Worm (Caenorhabditis elegans) whole organism, L4 larva: ENCODE data around the gene csq-1.

Experiments used
- D1046.2 ChIP-seq: fragments of 200-800 bp; sonication (Bioruptor generic); IDR thresholded peaks from 2 replicates; pipeline ENCODE4 v1.3.6; 2022; ENCODE audit warnings: missing genetic modification characterization, missing compliant biosample characterization
- F10B5.3 ChIP-seq: sonication (generic microtip); optimal IDR thresholded peaks from 2 replicates; lab custom pipeline; 2016; ENCODE audit warnings: mild to moderate bottlenecking, missing genetic modification characterization, missing compliant biosample characterization
- F26F4.8 ChIP-seq: fragments of 200-800 bp; sonication (Bioruptor generic); conservative IDR thresholded peaks from 2 replicates; pipeline ENCODE4 v1.3.6; 2022; ENCODE audit warnings: missing genetic modification characterization, missing compliant biosample characterization
- F37D6.2 ChIP-seq: sonication (generic microtip); optimal IDR thresholded peaks from 2 replicates; lab custom pipeline; 2016; ENCODE audit warnings: mild to moderate bottlenecking, missing genetic modification characterization, missing compliant biosample characterization
- R02D3.7 ChIP-seq: fragments of 150-350 bp; sonication (generic microtip); optimal IDR thresholded peaks from 3 replicates; lab custom pipeline; 2014; ENCODE audit warnings: missing biosample characterization, missing genetic modification characterization
- T20F7.1 ChIP-seq: fragments of 200-800 bp; sonication (Bioruptor generic); optimal IDR thresholded peaks from 2 replicates; lab custom pipeline; 2018; ENCODE audit warnings: mild to moderate bottlenecking, missing genetic modification characterization, missing compliant biosample characterization
- Y48G9A.11 ChIP-seq: fragments of 200-800 bp; sonication (Bioruptor generic); IDR thresholded peaks from 2 replicates; pipeline ENCODE4 v1.3.6; 2022; ENCODE audit warnings: missing genetic modification reagents, missing genetic modification characterization, missing compliant biosample characterization
- Y5F2A.4 ChIP-seq: fragments of 200-800 bp; sonication (Bioruptor generic); optimal IDR thresholded peaks from 2 replicates; lab custom pipeline; 2018; ENCODE audit warnings: mild to moderate bottlenecking, missing genetic modification characterization, missing compliant biosample characterization
- Y75B8A.6 ChIP-seq: fragments of 200-800 bp; sonication (Bioruptor generic); IDR thresholded peaks from 2 replicates; pipeline ENCODE4 v1.3.6; 2022; ENCODE audit warnings: missing genetic modification reagents, missing genetic modification characterization, missing compliant biosample characterization
- ZK546.5 ChIP-seq, 2 experiments: sonication (generic microtip); optimal IDR thresholded peaks; 2 replicates each; lab custom pipeline; 2017; ENCODE audit warnings: missing biosample characterization in 2 of 2, missing genetic modification characterization in 2 of 2
- aly-2 ChIP-seq: sonication (generic microtip); optimal IDR thresholded peaks from 2 replicates; lab custom pipeline; 2018; ENCODE audit warnings: missing biosample characterization, missing genetic modification characterization
- ceh-32 ChIP-seq: sonication (generic microtip); optimal IDR thresholded peaks from 2 replicates; lab custom pipeline; 2016; ENCODE audit warnings: mild to moderate bottlenecking, missing genetic modification characterization, missing compliant biosample characterization; ENCODE audit not compliant: poor library complexity
- ceh-62 ChIP-seq: sonication (generic microtip); optimal IDR thresholded peaks from 2 replicates; lab custom pipeline; 2017; ENCODE audit warnings: missing biosample characterization, missing genetic modification characterization
- ceh-82 ChIP-seq: sonication (generic microtip); optimal IDR thresholded peaks from 2 replicates; lab custom pipeline; 2017; ENCODE audit warnings: missing biosample characterization, missing genetic modification characterization
- cey-2 ChIP-seq: sonication (generic microtip); optimal IDR thresholded peaks from 3 replicates; lab custom pipeline; 2017; ENCODE audit warnings: missing genetic modification characterization, mild to moderate bottlenecking, missing compliant biosample characterization, antibody characterized with exemption, borderline replicate concordance; ENCODE audit not compliant: insufficient read depth
- daf-12 ChIP-seq: fragments of 150-350 bp; optimal IDR thresholded peaks from 2 replicates; lab custom pipeline; 2014; ENCODE audit warnings: missing biosample characterization, missing genetic modification reagents, missing genetic modification characterization
- daf-16 ChIP-seq, 3 experiments: sonication (generic microtip); optimal IDR thresholded peaks; 2 replicates each; lab custom pipeline; 2016 to 2017; ENCODE audit warnings: missing genetic modification characterization in 3 of 3, missing genetic modification reagents in 3 of 3, mild to moderate bottlenecking in 2 of 3, missing compliant biosample characterization in 2 of 3, missing biosample characterization in 1 of 3, moderate library complexity in 1 of 3
- daf-19 ChIP-seq: fragments of 200-800 bp; sonication (Bioruptor generic); conservative IDR thresholded peaks from 2 replicates; pipeline ENCODE4 v1.3.6; 2022; ENCODE audit warnings: missing genetic modification characterization, missing compliant biosample characterization
- dve-1 ChIP-seq: sonication (generic microtip); optimal IDR thresholded peaks from 2 replicates; lab custom pipeline; 2017; ENCODE audit warnings: antibody characterized with exemption, mild to moderate bottlenecking, missing genetic modification characterization, missing compliant biosample characterization; ENCODE audit not compliant: insufficient read depth
- egl-27 ChIP-seq: sonication (generic microtip); optimal IDR thresholded peaks from 3 replicates; lab custom pipeline; 2017; ENCODE audit warnings: missing biosample characterization, missing genetic modification reagents, missing genetic modification characterization
- fos-1 ChIP-seq: fragments of 150-350 bp; optimal IDR thresholded peaks from 2 replicates; lab custom pipeline; 2014; ENCODE audit warnings: missing biosample characterization, missing genetic modification characterization
- lim-7 ChIP-seq: fragments of 200-800 bp; sonication (Bioruptor generic); IDR thresholded peaks from 2 replicates; pipeline ENCODE4 v1.3.6; 2022; ENCODE audit warnings: missing genetic modification characterization, missing compliant biosample characterization
- lin-1 ChIP-seq: fragments of 200-800 bp; sonication (Bioruptor generic); IDR thresholded peaks from 2 replicates; pipeline ENCODE4 v1.3.6; 2022; ENCODE audit warnings: missing genetic modification reagents, missing genetic modification characterization, missing compliant biosample characterization
- lin-29 ChIP-seq: fragments of 200-800 bp; sonication (Bioruptor generic); IDR thresholded peaks from 2 replicates; pipeline ENCODE4 v1.3.6; 2022; ENCODE audit warnings: missing genetic modification reagents, missing genetic modification characterization, missing compliant biosample characterization
- lin-39 ChIP-seq: fragments of 150-350 bp; optimal IDR thresholded peaks from 2 replicates; lab custom pipeline; 2014; ENCODE audit warnings: missing biosample characterization, missing genetic modification reagents, missing genetic modification characterization
- lsy-2 ChIP-seq, 2 experiments: fragments of 150-350 bp in 1 of 2; sonication (generic microtip) in 1 of 2; optimal IDR thresholded peaks; 2 replicates each; lab custom pipeline; 2014 to 2017; ENCODE audit warnings: missing biosample characterization in 2 of 2, missing genetic modification characterization in 2 of 2
- mes-2 ChIP-seq: sonication (generic microtip); optimal IDR thresholded peaks from 2 replicates; lab custom pipeline; 2016; ENCODE audit warnings: missing genotype, mild to moderate bottlenecking, missing genetic modification characterization, missing compliant biosample characterization; ENCODE audit not compliant: poor library complexity, severe bottlenecking
- mxl-2 ChIP-seq: fragments of 200-800 bp; sonication (Bioruptor generic); conservative IDR thresholded peaks from 2 replicates; pipeline ENCODE4 v1.3.6; 2022; ENCODE audit warnings: missing genetic modification reagents, missing genetic modification characterization, missing compliant biosample characterization
- nhr-102 ChIP-seq: sonication (generic microtip); optimal IDR thresholded peaks from 2 replicates; lab custom pipeline; 2016; ENCODE audit warnings: mild to moderate bottlenecking, missing genetic modification characterization, moderate library complexity, missing compliant biosample characterization
- nhr-111 ChIP-seq: fragments of 200-800 bp; sonication (Bioruptor generic); optimal IDR thresholded peaks from 2 replicates; lab custom pipeline; 2018; ENCODE audit warnings: mild to moderate bottlenecking, missing genetic modification characterization, missing compliant biosample characterization
- nhr-237 ChIP-seq: sonication (generic microtip); optimal IDR thresholded peaks from 2 replicates; lab custom pipeline; 2017; ENCODE audit warnings: missing biosample characterization, missing genetic modification characterization
- nhr-41 ChIP-seq: fragments of 200-800 bp; sonication (Bioruptor generic); IDR thresholded peaks from 2 replicates; pipeline ENCODE4 v1.3.6; 2022; ENCODE audit warnings: missing genetic modification reagents, missing genetic modification characterization, missing compliant biosample characterization
- nhr-42 ChIP-seq: fragments of 200-800 bp; sonication (Bioruptor generic); IDR thresholded peaks from 2 replicates; pipeline ENCODE4 v1.3.6; 2022; ENCODE audit warnings: missing genetic modification characterization, missing compliant biosample characterization
- nhr-6 ChIP-seq: fragments of 150-350 bp; optimal IDR thresholded peaks from 2 replicates; lab custom pipeline; 2014; ENCODE audit warnings: missing biosample characterization, missing genetic modification characterization
- pha-4 ChIP-seq, 2 experiments: fragments of 150-350 bp in 1 of 2; fragments of 200-800 bp in 1 of 2; sonication (Bioruptor generic) in 1 of 2; IDR thresholded peaks in 1 of 2; optimal IDR thresholded peaks in 1 of 2; 2 replicates each; pipeline versions ENCODE4 v1.3.6 to Lab custom; 2014 to 2022; ENCODE audit warnings: missing genetic modification characterization in 2 of 2, missing genetic modification reagents in 2 of 2, missing biosample characterization in 1 of 2, missing compliant biosample characterization in 1 of 2
- php-3 ChIP-seq: fragments of 200-800 bp; sonication (Bioruptor generic); IDR thresholded peaks from 2 replicates; pipeline ENCODE4 v1.3.6; 2022; ENCODE audit warnings: missing genetic modification reagents, missing genetic modification characterization, missing compliant biosample characterization
- pqm-1 ChIP-seq: sonication (generic microtip); optimal IDR thresholded peaks from 2 replicates; lab custom pipeline; 2017; ENCODE audit warnings: missing biosample characterization, missing genetic modification characterization
- rbr-2 ChIP-seq: sonication (generic microtip); optimal IDR thresholded peaks from 2 replicates; lab custom pipeline; 2016; ENCODE audit warnings: missing genotype, missing genetic modification characterization, missing compliant biosample characterization
- saeg-2 ChIP-seq: fragments of 200-800 bp; sonication (Bioruptor generic); IDR thresholded peaks from 2 replicates; pipeline ENCODE4 v1.3.6; 2022; ENCODE audit warnings: missing genetic modification reagents, missing genetic modification characterization, missing compliant biosample characterization
- sdz-12 ChIP-seq: fragments of 200-800 bp; sonication (Bioruptor generic); optimal IDR thresholded peaks from 2 replicates; lab custom pipeline; 2018; ENCODE audit warnings: mild to moderate bottlenecking, missing genetic modification characterization, missing compliant biosample characterization
- snpc-1.2 ChIP-seq: fragments of 200-800 bp; sonication (Bioruptor generic); IDR thresholded peaks from 2 replicates; pipeline ENCODE4 v1.3.6; 2022; ENCODE audit warnings: missing genetic modification reagents, missing genetic modification characterization, missing compliant biosample characterization
- snpc-4 ChIP-seq: fragments of 150-350 bp; optimal IDR thresholded peaks from 2 replicates; lab custom pipeline; 2014; ENCODE audit warnings: missing biosample characterization, missing genetic modification characterization
- tra-1 ChIP-seq: fragments of 200-800 bp; sonication (Bioruptor generic); IDR thresholded peaks from 2 replicates; pipeline ENCODE4 v1.3.6; 2022; ENCODE audit warnings: missing genetic modification reagents, missing genetic modification characterization, missing compliant biosample characterization
- unc-62 ChIP-seq, 3 experiments: fragments of 150-350 bp in 1 of 3; sonication (generic microtip); optimal IDR thresholded peaks in 2 of 3; peaks in 1 of 3; 1 replicate in 1 of 3; 2 replicates in 2 of 3; lab custom pipeline; 2014 to 2017; ENCODE audit warnings: missing biosample characterization in 3 of 3, missing genetic modification characterization in 3 of 3, missing genetic modification reagents in 3 of 3, missing genotype in 1 of 3
- zfp-2 ChIP-seq: sonication (generic microtip); optimal IDR thresholded peaks from 2 replicates; lab custom pipeline; 2016; ENCODE audit warnings: mild to moderate bottlenecking, missing genetic modification characterization, missing compliant biosample characterization
- zfp-3 ChIP-seq: fragments of 200-800 bp; sonication (Bioruptor generic); conservative IDR thresholded peaks from 2 replicates; pipeline ENCODE4 v1.3.6; 2022; ENCODE audit warnings: missing genetic modification reagents, missing genetic modification characterization, missing compliant biosample characterization
- zip-11 ChIP-seq: fragments of 200-800 bp; sonication (Bioruptor generic); IDR thresholded peaks from 2 replicates; pipeline ENCODE4 v1.3.6; 2022; ENCODE audit warnings: missing genetic modification characterization, missing compliant biosample characterization
- ztf-7 ChIP-seq: fragments of 150-350 bp; optimal IDR thresholded peaks from 2 replicates; lab custom pipeline; 2014; ENCODE audit warnings: missing biosample characterization, missing genetic modification characterization

The csq-1 gene

DNA sequence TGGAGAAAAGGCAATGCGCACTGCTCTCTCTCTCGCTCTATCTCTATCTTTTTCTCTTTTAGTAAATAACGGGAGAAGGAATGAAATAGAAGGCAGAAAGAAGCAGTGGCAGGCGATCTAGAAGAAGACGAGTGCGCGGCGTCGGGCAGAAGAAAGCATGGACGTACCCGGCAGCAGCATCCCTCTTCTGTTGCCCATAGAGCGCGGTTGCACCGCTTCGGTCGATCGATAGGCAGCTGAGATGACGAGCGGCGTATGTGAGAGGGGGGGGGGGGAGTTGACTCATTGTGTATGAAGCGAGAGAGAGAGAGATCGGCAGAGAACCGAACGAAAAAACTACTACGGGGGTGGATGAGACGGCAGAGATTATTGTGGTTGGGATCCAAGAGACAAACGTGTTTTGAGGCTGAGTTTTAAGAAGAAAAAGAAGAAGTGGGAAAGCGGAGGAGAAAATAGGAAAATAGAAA is 23.5 kb downstream of the csq-1 start (continued):
- TF ChIP-seq nhr-6 (tag; lab: Kevin White, UChicago) (peak; percentile 90), cey-2 (tag; lab: Kevin White, UChicago) (no peak), mes-2 (tag; lab: Kevin White, UChicago) (peak; percentile 76), lin-1 (0 out of 2 replicates have a peak, but pooled peaks have one; percentile 52), nhr-111 (GFP tag; lab: Kevin White, UChicago) (no peak), Y5F2A.4 (GFP tag; lab: Kevin White, UChicago) (peak; percentile 56), egl-27 (tag; lab: Kevin White, UChicago) (no peak), R02D3.7 (no peak), F10B5.3 (peak; percentile 36), lin-29 (GFP tag; lab: Robert Waterston, UW) (no peak), Y48G9A.11 (no peak), unc-62 (GFP tag; optimal IDR thresholded peaks at IDR 0.05 in 1 of 2; lab: Kevin White, UChicago) (peak in 1 of 2 experiments; percentile 70), unc-62 (tag; optimal IDR thresholded peaks at IDR 0.05; lab: Kevin White, UChicago) (peak; percentile 3), T20F7.1 (GFP tag; lab: Kevin White, UChicago) (peak; percentile 81), lin-39 (tag; lab: Kevin White, UChicago) (no peak), aly-2 (tag; lab: Kevin White, UChicago) (no peak), zfp-2 (tag; lab: Kevin White, UChicago) (peak; percentile 58), saeg-2 (GFP tag; lab: Robert Waterston, UW) (no peak; the same call in 1 of the 2 replicates), snpc-4 (peak; percentile 58), lsy-2 (tag; optimal IDR thresholded peaks at IDR 0.05; lab: Kevin White, UChicago) (peak; percentile 73 to 88), ztf-7 (tag; lab: Kevin White, UChicago) (no peak), lim-7 (GFP tag; lab: Robert Waterston, UW) (no peak), dve-1 (peak; percentile 90), nhr-42 (GFP tag; lab: Robert Waterston, UW) (0 out of 2 replicates have a peak, but pooled peaks have one; percentile 46), daf-19 (GFP tag; lab: Robert Waterston, UW) (no peak), sdz-12 (GFP tag; lab: Kevin White, UChicago) (no peak), nhr-237 (tag; lab: Kevin White, UChicago) (peak; percentile 45), ceh-82 (tag; lab: Kevin White, UChicago) (no peak), F26F4.8 (no peak), daf-12 (tag; lab: Kevin White, UChicago) (no peak), ceh-32 (tag; lab: Kevin White, UChicago) (peak; percentile 41), rbr-2 (peak; percentile 97), zip-11 (GFP tag; lab: Robert Waterston, UW) (no peak), php-3 (GFP tag; lab: Robert Waterston, UW) (0 out of 2 replicates have a peak, but pooled peaks have one; percentile 30), fos-1 (tag; lab: Kevin White, UChicago) (no peak), mxl-2 (0 out of 2 replicates have a peak, but pooled peaks have one; percentile 37), tra-1 (GFP tag; lab: Robert Waterston, UW) (peak; percentile 76), nhr-102 (peak; percentile 75), zfp-3 (GFP tag; lab: Robert Waterston, UW) (no peak), nhr-41 (no peak), ZK546.5 (tag; optimal IDR thresholded peaks at IDR 0.05; lab: Kevin White, UChicago) (no peak), snpc-1.2 (0 out of 2 replicates have a peak, but pooled peaks have one; percentile 24), pqm-1 (tag; lab: Kevin White, UChicago) (no peak), F37D6.2 (tag; lab: Kevin White, UChicago) (peak; percentile 92), pha-4 (GFP tag; IDR thresholded peaks at IDR 0.05; lab: Robert Waterston, UW) (peak; percentile 88), pha-4 (tag; optimal IDR thresholded peaks at IDR 0.05; lab: Kevin White, UChicago) (no peak), ceh-62 (tag; lab: Kevin White, UChicago) (no peak), daf-16 (GFP tag; optimal IDR thresholded peaks at IDR 0.05; lab: Kevin White, UChicago) (peak in 1 of 2 experiments; percentile 95), daf-16 (tag; optimal IDR thresholded peaks at IDR 0.05; lab: Kevin White, UChicago) (peak; percentile 33), Y75B8A.6 (GFP tag; lab: Robert Waterston, UW) (no peak), D1046.2 (GFP tag; lab: Robert Waterston, UW) (no peak)
